Worm (Caenorhabditis elegans) whole organism, early embryonic: ENCODE results near the gene nnt-1.

Source experiments
- B0310.2 ChIP-seq: sonication (generic microtip); optimal IDR thresholded peaks from 2 replicates; lab custom pipeline; 2016; ENCODE audit warnings: mild to moderate bottlenecking, missing genetic modification characterization, missing compliant biosample characterization
- aly-1 ChIP-seq: sonication (generic microtip); optimal IDR thresholded peaks from 2 replicates; lab custom pipeline; 2016; ENCODE audit warnings: missing genetic modification characterization, missing compliant biosample characterization
- ama-1 ChIP-seq: fragments of 150-350 bp; optimal IDR thresholded peaks from 2 replicates; lab custom pipeline; 2014
- ceh-13 ChIP-seq: fragments of 200-800 bp; sonication (Bioruptor generic); optimal IDR thresholded peaks from 2 replicates; lab custom pipeline; 2018; ENCODE audit warnings: mild to moderate bottlenecking, missing genetic modification characterization, missing compliant biosample characterization
- ceh-36 ChIP-seq: sonication (generic microtip); optimal IDR thresholded peaks from 2 replicates; lab custom pipeline; 2016; ENCODE audit warnings: missing genetic modification characterization, inconsistent platforms, missing compliant biosample characterization
- ets-7 ChIP-seq: sonication (generic microtip); optimal IDR thresholded peaks from 2 replicates; lab custom pipeline; 2016; ENCODE audit warnings: missing genotype, missing genetic modification characterization, missing compliant biosample characterization
- flt-1 ChIP-seq: fragments of 200-800 bp; sonication (Bioruptor generic); IDR thresholded peaks from 2 replicates; pipeline ENCODE4 v1.3.6; 2022; ENCODE audit warnings: missing genetic modification characterization, missing compliant biosample characterization
- hmg-4 ChIP-seq: fragments of 200-800 bp; sonication (Bioruptor generic); optimal IDR thresholded peaks from 2 replicates; lab custom pipeline; 2018; ENCODE audit warnings: mild to moderate bottlenecking, missing genetic modification characterization, missing compliant biosample characterization
- hnd-1 ChIP-seq: sonication (generic microtip); optimal IDR thresholded peaks from 2 replicates; lab custom pipeline; 2016; ENCODE audit warnings: missing genetic modification characterization, missing compliant biosample characterization
- scrt-1 ChIP-seq: fragments of 200-800 bp; sonication (Bioruptor generic); IDR thresholded peaks from 2 replicates; pipeline ENCODE4 v1.3.6; 2022; ENCODE audit warnings: missing genetic modification characterization, missing compliant biosample characterization
- sea-1 ChIP-seq: fragments of 200-800 bp; sonication (Bioruptor generic); conservative IDR thresholded peaks from 2 replicates; pipeline ENCODE4 v1.3.6; 2022; ENCODE audit warnings: missing genetic modification characterization, missing compliant biosample characterization
- tbx-37 ChIP-seq: fragments of 200-800 bp; sonication (Bioruptor generic); conservative IDR thresholded peaks from 2 replicates; pipeline ENCODE4 v1.3.6; 2022; ENCODE audit warnings: missing genetic modification reagents, missing genetic modification characterization, missing compliant biosample characterization
- tra-4 ChIP-seq: sonication (generic microtip); optimal IDR thresholded peaks from 2 replicates; lab custom pipeline; 2017; ENCODE audit warnings: missing genetic modification characterization, missing compliant biosample characterization

DNA sequence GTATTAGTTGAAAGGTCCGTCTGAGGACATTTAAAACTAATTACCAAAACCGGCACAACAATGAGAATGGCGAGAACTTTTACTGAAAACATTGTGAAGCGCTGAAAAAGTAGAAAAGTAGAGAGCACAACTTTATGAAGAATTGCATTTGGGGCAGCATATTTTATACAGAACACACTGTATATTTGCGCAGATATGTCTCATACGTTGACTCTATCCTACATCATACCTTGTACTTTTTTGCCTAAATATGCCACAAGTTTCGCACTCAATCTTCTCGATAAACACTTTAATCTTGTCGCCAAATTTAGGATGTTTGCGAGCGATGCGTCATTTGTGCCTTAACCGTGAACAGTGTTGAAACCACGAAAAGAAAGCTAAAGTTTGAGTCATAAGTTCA, 18.8 kb upstream of the nnt-1 start, which contains the start of gene C15H9.11:
- TF ChIP-seq hnd-1 (no peak), ama-1 (lab: Kevin White, UChicago) (no peak), ets-7 (tag; lab: Kevin White, UChicago) (no peak), hmg-4 (GFP tag; lab: Kevin White, UChicago) (no peak), flt-1 (GFP tag; lab: Robert Waterston, UW) (no peak), tbx-37 (no peak), ceh-13 (GFP tag; lab: Kevin White, UChicago) (no peak), aly-1 (no peak), B0310.2 (no peak), scrt-1 (no peak), tra-4 (tag; lab: Kevin White, UChicago) (no peak), sea-1 (GFP tag; lab: Robert Waterston, UW) (no peak), ceh-36 (tag; lab: Kevin White, UChicago) (no peak)
